Fruit fly (Drosophila melanogaster) whole organism, wandering third instar larva: ENCODE data around the gene Roc1a.

ENCODE experiments used
- CG9705 ChIP-seq: fragments of 200-800 bp; sonication (Bioruptor generic); optimal IDR thresholded peaks from 2 replicates; lab custom pipeline; 2018; ENCODE audit warnings: missing biosample characterization, mild to moderate bottlenecking, missing genetic modification characterization
- Hr78 ChIP-seq: fragments of >200 bp; optimal IDR thresholded peaks from 2 replicates; lab custom pipeline; 2017; ENCODE audit warnings: missing biosample characterization, missing genetic modification characterization
- Hr83 ChIP-seq: fragments of 200-300 bp; sonication (Bioruptor generic); optimal IDR thresholded peaks from 2 replicates; lab custom pipeline; 2016; ENCODE audit warnings: missing biosample characterization, mild to moderate bottlenecking, missing genetic modification characterization, moderate library complexity; ENCODE audit not compliant: poor library complexity, severe bottlenecking
- Myc ChIP-seq: fragments of >200 bp; optimal IDR thresholded peaks from 2 replicates; lab custom pipeline; 2017
- OdsH ChIP-seq: fragments of 200-800 bp; sonication (Bioruptor generic); optimal IDR thresholded peaks from 2 replicates; lab custom pipeline; 2016; ENCODE audit warnings: missing biosample characterization, mild to moderate bottlenecking, missing genetic modification characterization
- fru ChIP-seq: fragments of 200-800 bp; sonication (Bioruptor generic); optimal IDR thresholded peaks from 3 replicates; lab custom pipeline; 2016; ENCODE audit warnings: missing biosample characterization, mild to moderate bottlenecking, missing genetic modification characterization
- lola ChIP-seq: fragments of >200 bp; optimal IDR thresholded peaks from 2 replicates; lab custom pipeline; 2017; ENCODE audit warnings: missing biosample characterization, missing genetic modification characterization
- sage ChIP-seq: fragments of 200-800 bp; sonication (Bioruptor generic); optimal IDR thresholded peaks from 2 replicates; lab custom pipeline; 2016; ENCODE audit warnings: missing biosample characterization, mild to moderate bottlenecking, missing genetic modification characterization
- sv ChIP-seq: fragments of 200-800 bp; sonication (Bioruptor generic); optimal IDR thresholded peaks from 3 replicates; lab custom pipeline; 2016; ENCODE audit warnings: missing biosample characterization, missing genetic modification characterization
- tai ChIP-seq: sonication (Bioruptor generic); optimal IDR thresholded peaks from 2 replicates; lab custom pipeline; 2016; ENCODE audit warnings: missing biosample characterization, missing genetic modification characterization
- usp ChIP-seq: fragments of >200 bp; optimal IDR thresholded peaks from 2 replicates; lab custom pipeline; 2017; ENCODE audit warnings: missing biosample characterization, missing genetic modification characterization
- woc ChIP-seq: sonication (Bioruptor generic); optimal IDR thresholded peaks from 2 replicates; lab custom pipeline; 2016; ENCODE audit warnings: missing biosample characterization, mild to moderate bottlenecking, missing genetic modification characterization

DNA sequence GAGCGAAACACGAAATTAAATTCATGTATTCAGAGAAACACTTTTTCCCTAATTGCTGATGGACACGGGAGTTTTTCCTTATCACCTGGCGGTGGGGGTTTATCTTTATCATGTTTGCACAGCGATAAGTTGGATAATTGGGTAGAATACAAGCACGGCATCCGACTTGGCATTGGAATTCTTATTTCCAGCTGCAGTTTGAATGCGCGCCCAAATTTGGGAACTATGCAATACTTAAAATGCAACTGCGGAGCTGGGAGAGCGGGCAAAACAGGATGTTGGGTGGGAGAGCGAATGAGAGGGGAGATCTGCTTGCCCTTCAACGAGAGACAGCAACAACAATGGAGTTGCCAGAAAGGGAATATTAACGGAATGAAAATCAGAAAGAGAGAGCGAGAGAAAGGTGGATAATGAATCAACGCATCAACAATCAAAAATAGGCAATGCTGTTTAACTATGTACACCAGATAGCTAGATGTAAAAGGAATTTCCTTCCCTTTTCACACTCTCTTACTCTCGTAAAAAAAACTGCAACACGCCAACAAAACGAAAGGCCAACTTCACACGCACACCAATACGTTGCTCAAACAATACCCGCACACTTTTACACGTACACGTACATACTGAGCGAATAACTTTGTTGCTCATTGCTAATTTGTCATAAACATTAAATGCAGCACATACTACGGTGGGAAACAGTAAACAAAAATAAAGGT lies 30.2 kb upstream of the Roc1a start:
- TF ChIP-seq CG9705 (GFP tag; lab: Kevin White, UChicago) (no peak), usp (GFP tag; lab: Kevin White, UChicago) (no peak), lola (no peak), Hr78 (GFP tag; lab: Kevin White, UChicago) (no peak), fru (GFP tag; lab: Kevin White, UChicago) (peak; percentile 10), sv (GFP tag; lab: Kevin White, UChicago) (no peak), Myc (lab: Kevin White, UChicago) (no peak), tai (GFP tag; lab: Kevin White, UChicago) (no peak), Hr83 (GFP tag; lab: Kevin White, UChicago) (no peak), sage (GFP tag; lab: Kevin White, UChicago) (no peak), woc (GFP tag; lab: Kevin White, UChicago) (no peak), OdsH (GFP tag; lab: Kevin White, UChicago) (peak; percentile 2)
